Fruit fly (Drosophila melanogaster) whole organism, adult: ENCODE data around the gene CG44006.
A peak's percentile ranks its signal among the peaks of the same experiment; 100 is the strongest.

Experiments
- CG11617 ChIP-seq: fragments of 200-800 bp; sonication (Bioruptor generic); optimal IDR thresholded peaks from 2 replicates; lab custom pipeline; 2017; ENCODE audit warnings: mild to moderate bottlenecking, missing biosample characterization, missing genetic modification reagents, missing genetic modification characterization
- CG12768 ChIP-seq: fragments of 200-800 bp; sonication (Bioruptor generic); optimal IDR thresholded peaks from 2 replicates; lab custom pipeline; 2017; ENCODE audit warnings: missing biosample characterization, missing genetic modification characterization, mild to moderate bottlenecking, moderate library complexity, missing genetic modification reagents
- CG14711 ChIP-seq: fragments of 200-800 bp; sonication (Bioruptor generic); optimal IDR thresholded peaks from 2 replicates; lab custom pipeline; 2018; ENCODE audit warnings: missing biosample characterization, mild to moderate bottlenecking, missing genetic modification characterization, moderate library complexity
- CG1620 ChIP-seq: fragments of 200-800 bp; sonication (Bioruptor generic); optimal IDR thresholded peaks from 2 replicates; lab custom pipeline; 2016; ENCODE audit warnings: missing biosample characterization, missing genetic modification characterization
- CG33017 ChIP-seq: fragments of 200-800 bp; sonication (Bioruptor generic); optimal IDR thresholded peaks from 2 replicates; lab custom pipeline; 2018; ENCODE audit warnings: missing biosample characterization, mild to moderate bottlenecking, missing genetic modification characterization, moderate library complexity
- CG5204 ChIP-seq: fragments of 200-800 bp; sonication (Bioruptor generic); optimal IDR thresholded peaks from 2 replicates; lab custom pipeline; 2016; ENCODE audit warnings: missing biosample characterization, missing genetic modification characterization
- CG7045 ChIP-seq: fragments of 200-800 bp; sonication (Bioruptor generic); optimal IDR thresholded peaks from 2 replicates; lab custom pipeline; 2017; ENCODE audit warnings: missing biosample characterization, mild to moderate bottlenecking, missing genetic modification characterization
- CG7101 ChIP-seq: fragments of 200-800 bp; sonication (Bioruptor generic); optimal IDR thresholded peaks from 2 replicates; lab custom pipeline; 2018; ENCODE audit warnings: missing biosample characterization, mild to moderate bottlenecking, missing genetic modification characterization, moderate library complexity
- Clk ChIP-seq: fragments of 200-800 bp; sonication (Bioruptor generic); optimal IDR thresholded peaks from 2 replicates; lab custom pipeline; 2017; ENCODE audit warnings: missing biosample characterization, missing genetic modification characterization
- Crg-1 ChIP-seq: fragments of 200-800 bp; sonication (Bioruptor generic); optimal IDR thresholded peaks from 2 replicates; lab custom pipeline; 2016; ENCODE audit warnings: missing biosample characterization, missing genetic modification characterization
- Hr96 ChIP-seq: fragments of 200-800 bp; sonication (Bioruptor generic); optimal IDR thresholded peaks from 2 replicates; lab custom pipeline; 2016; ENCODE audit warnings: missing biosample characterization, missing genetic modification characterization
- Mnt ChIP-seq: fragments of 200-800 bp; sonication (Bioruptor generic); optimal IDR thresholded peaks from 2 replicates; lab custom pipeline; 2016; ENCODE audit warnings: missing biosample characterization, mild to moderate bottlenecking, missing genetic modification characterization
- bab1 ChIP-seq: fragments of 200-800 bp; sonication (Bioruptor generic); optimal IDR thresholded peaks from 3 replicates; lab custom pipeline; 2019; ENCODE audit warnings: missing biosample characterization, mild to moderate bottlenecking, missing genetic modification characterization, moderate library complexity
- cic ChIP-seq: fragments of 200-800 bp; sonication (Bioruptor generic); optimal IDR thresholded peaks from 2 replicates; lab custom pipeline; 2017; ENCODE audit warnings: missing biosample characterization, mild to moderate bottlenecking, missing genetic modification characterization, moderate library complexity
- cnc ChIP-seq, 2 experiments: fragments of >200 bp; optimal IDR thresholded peaks; 2 replicates each; lab custom pipeline; 2017
- kay ChIP-seq: fragments of 200-800 bp; sonication (Bioruptor generic); peaks from one replicate; lab custom pipeline; 2016; ENCODE audit warnings: missing biosample characterization, missing genetic modification characterization, borderline replicate concordance
- ovo ChIP-seq: fragments of 200-800 bp; sonication (Bioruptor generic); optimal IDR thresholded peaks from 2 replicates; lab custom pipeline; 2016; ENCODE audit warnings: missing biosample characterization, missing genetic modification characterization
- pad ChIP-seq: fragments of 200-800 bp; sonication (Bioruptor generic); optimal IDR thresholded peaks from 3 replicates; lab custom pipeline; 2017; ENCODE audit warnings: missing biosample characterization, missing genetic modification characterization, mild to moderate bottlenecking, moderate library complexity, missing genetic modification reagents
- tj ChIP-seq: fragments of 200-800 bp; sonication (Bioruptor generic); optimal IDR thresholded peaks from 3 replicates; lab custom pipeline; 2017; ENCODE audit warnings: missing biosample characterization, mild to moderate bottlenecking, missing genetic modification characterization, moderate library complexity
- toe ChIP-seq: fragments of 200-800 bp; sonication (Bioruptor generic); optimal IDR thresholded peaks from 2 replicates; lab custom pipeline; 2016; ENCODE audit warnings: missing biosample characterization, missing genetic modification characterization

Gene CG44006

dm6 chr3L:18020944-18021343 is 49.0 kb downstream of the CG44006 start:
- TF ChIP-seq CG33017 (tag; lab: Kevin White, UChicago) = peak; percentile 13
- peak; percentile 53 for TF ChIP-seq CG7045 (GFP tag; lab: Kevin White, UChicago)
- TF ChIP-seq CG7101 = peak; percentile 45
- TF ChIP-seq tj = no peak
- TF ChIP-seq CG5204 = no peak
- peak; percentile 4 for TF ChIP-seq CG11617
- TF ChIP-seq CG12768 (GFP tag; lab: Kevin White, UChicago) = peak; percentile 0
- TF ChIP-seq kay (GFP tag; lab: Kevin White, UChicago) = no peak
- peak; percentile 65 for TF ChIP-seq pad
- no peak for TF ChIP-seq Crg-1 (GFP tag; lab: Kevin White, UChicago)
- no peak for TF ChIP-seq ovo (GFP tag; lab: Kevin White, UChicago)
- no peak for TF ChIP-seq cnc (optimal IDR thresholded peaks at IDR 0.05; lab: Kevin White, UChicago)
- TF ChIP-seq CG1620 = no peak
- TF ChIP-seq cic (GFP tag; lab: Kevin White, UChicago) = peak; percentile 28

dm6 chr3L:18019645-18020509 is 50.1 kb downstream of the CG44006 start:
- TF ChIP-seq CG7045 (GFP tag; lab: Kevin White, UChicago) (peak; percentile 50), Clk (GFP tag; lab: Kevin White, UChicago) (peak; percentile 0), bab1 (GFP tag; lab: Kevin White, UChicago) (peak; percentile 95), toe (GFP tag; lab: Kevin White, UChicago) (peak; percentile 63), CG14711 (tag; lab: Kevin White, UChicago) (peak; percentile 54), CG11617 (peak; percentile 48), tj (peak; percentile 21), kay (GFP tag; lab: Kevin White, UChicago) (peak; percentile 48), ovo (GFP tag; lab: Kevin White, UChicago) (peak; percentile 53), pad (peak; percentile 59), CG12768 (GFP tag; lab: Kevin White, UChicago) (peak; percentile 4), CG33017 (tag; lab: Kevin White, UChicago) (no peak), cic (GFP tag; lab: Kevin White, UChicago) (no peak), Crg-1 (GFP tag; lab: Kevin White, UChicago) (peak; percentile 53), CG7101 (peak; percentile 67), CG1620 (peak; percentile 67), Mnt (GFP tag; lab: Kevin White, UChicago) (peak; percentile 29), CG5204 (peak; percentile 76), cnc (optimal IDR thresholded peaks at IDR 0.05; lab: Kevin White, UChicago) (no peak), Hr96 (GFP tag; lab: Kevin White, UChicago) (peak; percentile 77)

dm6 chr3L:18018988-18019387 is 51.0 kb downstream of the CG44006 start:
- no peak for TF ChIP-seq bab1 (GFP tag; lab: Kevin White, UChicago)
- TF ChIP-seq CG14711 (tag; lab: Kevin White, UChicago) = no peak
- no peak for TF ChIP-seq toe (GFP tag; lab: Kevin White, UChicago)
- TF ChIP-seq CG1620 = no peak
- TF ChIP-seq CG33017 (tag; lab: Kevin White, UChicago) = no peak
